Fruit fly (Drosophila melanogaster) whole organism, embryonic: Measurements from ENCODE around the gene Tfb5.

Source experiments
- Abd-B ChIP-seq: fragments of 200-800 bp; sonication (Bioruptor generic); optimal IDR thresholded peaks from 2 replicates; lab custom pipeline; 2018; ENCODE audit warnings: missing biosample characterization, mild to moderate bottlenecking, missing genetic modification characterization, moderate library complexity
- Atf-2 ChIP-seq: fragments of 200-800 bp; sonication (Bioruptor generic); optimal IDR thresholded peaks from 2 replicates; lab custom pipeline; 2016; ENCODE audit warnings: missing biosample characterization, missing genetic modification characterization
- Atf3 ChIP-seq: fragments of 200-800 bp; sonication (Bioruptor generic); optimal IDR thresholded peaks from 3 replicates; lab custom pipeline; 2016; ENCODE audit warnings: missing biosample characterization, missing genetic modification characterization
- CG10321 ChIP-seq: fragments of 200-800 bp; sonication (Bioruptor generic); IDR thresholded peaks from 2 replicates; pipeline ENCODE4 v1.3.6; 2022; ENCODE audit warnings: missing biosample characterization, missing genetic modification characterization
- CG10462 ChIP-seq: fragments of 200-800 bp; sonication (Bioruptor generic); optimal IDR thresholded peaks from 2 replicates; lab custom pipeline; 2016; ENCODE audit warnings: missing biosample characterization, missing genetic modification characterization
- CG10979 ChIP-seq: fragments of 200-800 bp; sonication (Bioruptor generic); optimal IDR thresholded peaks from 2 replicates; lab custom pipeline; 2018; ENCODE audit warnings: missing biosample characterization, mild to moderate bottlenecking, missing genetic modification characterization, moderate library complexity
- CG13624 ChIP-seq: fragments of 200-800 bp; sonication (Bioruptor generic); optimal IDR thresholded peaks from 2 replicates; lab custom pipeline; 2016; ENCODE audit warnings: missing biosample characterization, missing genetic modification characterization
- CG14860 ChIP-seq: fragments of 200-800 bp; sonication (Bioruptor generic); IDR thresholded peaks from 3 replicates; pipeline ENCODE4 v1.3.6; 2022; ENCODE audit warnings: missing biosample characterization, missing genetic modification characterization; ENCODE audit not compliant: partially characterized antibody
- CG15011 ChIP-seq: fragments of 200-800 bp; sonication (Bioruptor generic); optimal IDR thresholded peaks from 3 replicates; lab custom pipeline; 2018; ENCODE audit warnings: missing biosample characterization, mild to moderate bottlenecking, missing genetic modification characterization
- CG1529 ChIP-seq: fragments of 200-800 bp; sonication (Bioruptor generic); optimal IDR thresholded peaks from 3 replicates; lab custom pipeline; 2018; ENCODE audit warnings: missing biosample characterization, missing genetic modification characterization
- CG16863 ChIP-seq: fragments of 200-800 bp; sonication (Bioruptor generic); optimal IDR thresholded peaks from 3 replicates; lab custom pipeline; 2016; ENCODE audit warnings: missing biosample characterization, missing genetic modification characterization
- CG17612 ChIP-seq: fragments of 200-800 bp; sonication (Bioruptor generic); IDR thresholded peaks from 2 replicates; pipeline ENCODE4 v1.3.6; 2022; ENCODE audit warnings: missing biosample characterization, missing genetic modification characterization
- CG2199 ChIP-seq: fragments of 200-800 bp; sonication (Bioruptor generic); IDR thresholded peaks from 3 replicates; pipeline ENCODE4 v1.3.6; 2022; ENCODE audit warnings: missing biosample characterization, missing genetic modification characterization
- CG8089 ChIP-seq: fragments of 200-800 bp; sonication (Bioruptor generic); optimal IDR thresholded peaks from 3 replicates; lab custom pipeline; 2016; ENCODE audit warnings: missing biosample characterization, missing genetic modification characterization
- CG8944 ChIP-seq: fragments of 200-800 bp; sonication (Bioruptor generic); optimal IDR thresholded peaks from 3 replicates; lab custom pipeline; 2016; ENCODE audit warnings: missing biosample characterization, missing genetic modification characterization
- CG9876 ChIP-seq: fragments of 200-800 bp; sonication (Bioruptor generic); optimal IDR thresholded peaks from 2 replicates; lab custom pipeline; 2016; ENCODE audit warnings: missing biosample characterization, missing genetic modification characterization
- CG9932 ChIP-seq: fragments of 200-800 bp; sonication (Bioruptor generic); IDR thresholded peaks from 2 replicates; pipeline ENCODE4 v1.3.6; 2022; ENCODE audit warnings: missing biosample characterization, missing genetic modification characterization
- CrebB ChIP-seq: fragments of 200-800 bp; sonication (Bioruptor generic); optimal IDR thresholded peaks from 3 replicates; lab custom pipeline; 2018; ENCODE audit warnings: missing biosample characterization, mild to moderate bottlenecking, missing genetic modification characterization
- Elba2 ChIP-seq: fragments of 200-800 bp; sonication (Bioruptor generic); optimal IDR thresholded peaks from 3 replicates; lab custom pipeline; 2016; ENCODE audit warnings: missing biosample characterization, missing genetic modification characterization
- Gsc ChIP-seq: fragments of 200-800 bp; sonication (Bioruptor generic); IDR thresholded peaks from 2 replicates; pipeline ENCODE4 v1.3.6; 2022; ENCODE audit warnings: missing biosample characterization, missing genetic modification characterization
- Hey ChIP-seq: fragments of 200-800 bp; sonication (Bioruptor generic); optimal IDR thresholded peaks from 3 replicates; lab custom pipeline; 2018; ENCODE audit warnings: missing biosample characterization, mild to moderate bottlenecking, missing genetic modification characterization
- Oli ChIP-seq: fragments of 200-800 bp; sonication (Bioruptor generic); optimal IDR thresholded peaks from 2 replicates; lab custom pipeline; 2018; ENCODE audit warnings: missing biosample characterization, mild to moderate bottlenecking, missing genetic modification characterization, moderate library complexity
- Poxn ChIP-seq: fragments of 200-800 bp; sonication (Bioruptor generic); IDR thresholded peaks from 2 replicates; pipeline ENCODE4 v1.3.6; 2022; ENCODE audit warnings: missing biosample characterization, missing genetic modification characterization
- Spps ChIP-seq: fragments of 200-800 bp; sonication (Bioruptor generic); optimal IDR thresholded peaks from 2 replicates; lab custom pipeline; 2018; ENCODE audit warnings: missing biosample characterization, mild to moderate bottlenecking, missing genetic modification characterization
- al ChIP-seq: fragments of 200-800 bp; sonication (Bioruptor generic); IDR thresholded peaks from 2 replicates; pipeline ENCODE4 v1.3.6; 2022; ENCODE audit warnings: missing biosample characterization, missing genetic modification characterization
- bcd ChIP-seq: fragments of 200-800 bp; sonication (Bioruptor generic); optimal IDR thresholded peaks from 2 replicates; lab custom pipeline; 2017; ENCODE audit warnings: missing biosample characterization, mild to moderate bottlenecking, missing genetic modification characterization
- bowl ChIP-seq: fragments of 200-800 bp; sonication (Bioruptor generic); IDR thresholded peaks from 2 replicates; pipeline ENCODE4 v1.3.6; 2022; ENCODE audit warnings: missing biosample characterization, missing genetic modification characterization
- danr ChIP-seq: fragments of 200-800 bp; sonication (Bioruptor generic); IDR thresholded peaks from 2 replicates; pipeline ENCODE4 v1.3.6; 2022; ENCODE audit warnings: missing biosample characterization, missing genetic modification characterization
- dati ChIP-seq: fragments of 200-800 bp; sonication (Bioruptor generic); IDR thresholded peaks from 2 replicates; pipeline ENCODE4 v1.3.6; 2022; ENCODE audit warnings: missing biosample characterization, missing genetic modification characterization
- dmrt99B ChIP-seq: fragments of 200-800 bp; sonication (Bioruptor generic); optimal IDR thresholded peaks from 2 replicates; lab custom pipeline; 2018; ENCODE audit warnings: missing biosample characterization, mild to moderate bottlenecking, missing genetic modification characterization, moderate library complexity
- dysf ChIP-seq: fragments of 200-800 bp; sonication (Bioruptor generic); IDR thresholded peaks from 3 replicates; pipeline ENCODE4 v1.3.6; 2022; ENCODE audit warnings: missing biosample characterization, missing genetic modification characterization
- fru ChIP-seq: fragments of >200 bp; optimal IDR thresholded peaks from 2 replicates; lab custom pipeline; 2017
- gfzf ChIP-seq: fragments of 200-800 bp; sonication (Bioruptor generic); optimal IDR thresholded peaks from 2 replicates; lab custom pipeline; 2016; ENCODE audit warnings: missing biosample characterization, mild to moderate bottlenecking, missing genetic modification characterization, moderate library complexity
- gro ChIP-seq: fragments of 200-800 bp; sonication (Bioruptor generic); optimal IDR thresholded peaks from 2 replicates; lab custom pipeline; 2016; ENCODE audit warnings: missing biosample characterization, missing genetic modification characterization
- hbn ChIP-seq: fragments of 200-800 bp; sonication (Bioruptor generic); IDR thresholded peaks from 2 replicates; pipeline ENCODE4 v1.3.6; 2022; ENCODE audit warnings: missing biosample characterization, missing genetic modification characterization; ENCODE audit not compliant: partially characterized antibody
- jing ChIP-seq: fragments of 200-800 bp; sonication (Bioruptor generic); optimal IDR thresholded peaks from 2 replicates; lab custom pipeline; 2018; ENCODE audit warnings: missing biosample characterization, mild to moderate bottlenecking, missing genetic modification characterization
- ken ChIP-seq: fragments of 200-800 bp; sonication (Bioruptor generic); IDR thresholded peaks from 3 replicates; pipeline ENCODE4 v1.3.6; 2022; ENCODE audit warnings: missing biosample characterization, missing genetic modification characterization
- pan ChIP-seq, 4 experiments: fragments of >200 bp in 3 of 4; fragments of 200-800 bp in 1 of 4; sonication (Bioruptor generic) in 1 of 4; optimal IDR thresholded peaks in 3 of 4; IDR thresholded peaks in 1 of 4; 2 replicates each; pipeline versions ENCODE4 v1.3.6 to Lab custom; 2017 to 2022; ENCODE audit warnings: missing biosample characterization in 2 of 4, missing genetic modification characterization in 2 of 4, mixed read lengths in 1 of 4
- pita ChIP-seq: fragments of 200-800 bp; sonication (Bioruptor generic); optimal IDR thresholded peaks from 2 replicates; lab custom pipeline; 2017; ENCODE audit warnings: missing biosample characterization, mild to moderate bottlenecking, missing genetic modification characterization
- repo ChIP-seq: fragments of 200-800 bp; sonication (Bioruptor generic); optimal IDR thresholded peaks from 2 replicates; lab custom pipeline; 2016; ENCODE audit warnings: missing biosample characterization, missing genetic modification characterization
- ro ChIP-seq: fragments of 200-800 bp; sonication (Bioruptor generic); IDR thresholded peaks from 2 replicates; pipeline ENCODE4 v1.3.6; 2022; ENCODE audit warnings: missing biosample characterization, missing genetic modification characterization
- sna ChIP-seq: fragments of 200-800 bp; sonication (Bioruptor generic); IDR thresholded peaks from 2 replicates; pipeline ENCODE4 v1.3.6; 2022; ENCODE audit warnings: missing biosample characterization, missing genetic modification characterization; ENCODE audit not compliant: partially characterized antibody
- sqz ChIP-seq: fragments of 200-800 bp; sonication (Bioruptor generic); optimal IDR thresholded peaks from 3 replicates; lab custom pipeline; 2018; ENCODE audit warnings: missing biosample characterization, mild to moderate bottlenecking, missing genetic modification characterization
- stwl ChIP-seq: fragments of 200-800 bp; sonication (Bioruptor generic); optimal IDR thresholded peaks from 3 replicates; lab custom pipeline; 2018; ENCODE audit warnings: missing biosample characterization, mild to moderate bottlenecking, missing genetic modification characterization, moderate library complexity
- tin ChIP-seq: fragments of 200-800 bp; sonication (Bioruptor generic); optimal IDR thresholded peaks from 3 replicates; lab custom pipeline; 2016; ENCODE audit warnings: missing biosample characterization, missing genetic modification characterization
- vvl ChIP-seq: fragments of 200-800 bp; sonication (Bioruptor generic); IDR thresholded peaks from 2 replicates; pipeline ENCODE4 v1.3.6; 2022; ENCODE audit warnings: missing biosample characterization, missing genetic modification characterization
- zen2 ChIP-seq: fragments of 200-800 bp; sonication (Bioruptor generic); IDR thresholded peaks from 3 replicates; pipeline ENCODE4 v1.3.6; 2022; ENCODE audit warnings: missing biosample characterization, missing genetic modification characterization; ENCODE audit not compliant: partially characterized antibody
- zf30C ChIP-seq: fragments of 200-800 bp; sonication (Bioruptor generic); optimal IDR thresholded peaks from 3 replicates; lab custom pipeline; 2018; ENCODE audit warnings: missing biosample characterization, mild to moderate bottlenecking, missing genetic modification characterization
- zfh1 ChIP-seq: fragments of 200-800 bp; sonication (Bioruptor generic); IDR thresholded peaks from 3 replicates; pipeline ENCODE4 v1.3.6; 2022; ENCODE audit warnings: missing biosample characterization, missing genetic modification characterization

Gene Tfb5

dm6 chr2L:5044892-5045619 is 34.4 kb upstream of the Tfb5 start (continued):
- TF ChIP-seq gfzf (GFP tag; lab: Kevin White, UChicago): no peak
- TF ChIP-seq Poxn: no peak
- peak; percentile 5 for TF ChIP-seq Atf3 (GFP tag; lab: Kevin White, UChicago)
- TF ChIP-seq pita (GFP tag; lab: Kevin White, UChicago): no peak
- no peak for TF ChIP-seq hbn (GFP tag; lab: Robert Waterston, UW)
- TF ChIP-seq Spps (tag; lab: Kevin White, UChicago): no peak
- TF ChIP-seq Elba2 (GFP tag; lab: Kevin White, UChicago): no peak
- 0 out of 2 replicates have a peak, but pooled peaks have one; percentile 45 for TF ChIP-seq bowl (GFP tag; lab: Robert Waterston, UW)
- peak; percentile 54 for TF ChIP-seq CG10979 (tag; lab: Kevin White, UChicago)
- peak; percentile 74 for TF ChIP-seq CG2199
- TF ChIP-seq CG9932 (GFP tag; lab: Robert Waterston, UW): peak; percentile 51
- no peak for TF ChIP-seq zf30C (GFP tag; lab: Kevin White, UChicago)
- peak; percentile 24 for TF ChIP-seq Abd-B (GFP tag; lab: Kevin White, UChicago)
- TF ChIP-seq dmrt99B (tag; lab: Kevin White, UChicago): peak; percentile 77
- peak; percentile 27; the same call in 1 of the 2 replicates for TF ChIP-seq vvl (GFP tag; lab: Robert Waterston, UW)
- no peak for TF ChIP-seq CG10462
- 0 out of 2 replicates have a peak, but pooled peaks have one; percentile 35 for TF ChIP-seq CG10321 (GFP tag; lab: Robert Waterston, UW)
- peak; percentile 21 for TF ChIP-seq CG15011 (GFP tag; lab: Kevin White, UChicago)
- TF ChIP-seq jing (GFP tag; lab: Kevin White, UChicago): no peak
- TF ChIP-seq zfh1 (GFP tag; lab: Robert Waterston, UW): peak; percentile 63; the same call in 2 of the 3 replicates
- TF ChIP-seq danr (GFP tag; lab: Robert Waterston, UW): peak; percentile 11; the same call in 1 of the 2 replicates
- peak; percentile 44; the same call in 1 of the 3 replicates for TF ChIP-seq dysf (GFP tag; lab: Robert Waterston, UW)
- peak; percentile 48 for TF ChIP-seq repo
- no peak for TF ChIP-seq gro (GFP tag; lab: Kevin White, UChicago)
- peak; percentile 56 for TF ChIP-seq tin
- peak; percentile 53 for TF ChIP-seq CG8944 (GFP tag; lab: Kevin White, UChicago)
- TF ChIP-seq CG17612: no peak
- TF ChIP-seq ro (GFP tag; lab: Robert Waterston, UW): no peak; the same call in 1 of the 2 replicates
- peak; percentile 62 for TF ChIP-seq bcd (GFP tag; lab: Kevin White, UChicago)
- TF ChIP-seq CG14860 (GFP tag; lab: Robert Waterston, UW): no peak
- TF ChIP-seq CG16863 (GFP tag; lab: Kevin White, UChicago): peak; percentile 52
- no peak for TF ChIP-seq CrebB (tag; lab: Kevin White, UChicago)
- no peak for TF ChIP-seq stwl
- peak; percentile 66 for TF ChIP-seq Oli (tag; lab: Kevin White, UChicago)
- TF ChIP-seq zen2 (GFP tag; lab: Robert Waterston, UW): no peak
- TF ChIP-seq Atf-2 (GFP tag; lab: Kevin White, UChicago): peak; percentile 13
- no peak for TF ChIP-seq Hey (tag; lab: Kevin White, UChicago)
- peak; percentile 60; the same call in 2 of the 3 replicates for TF ChIP-seq ken (GFP tag; lab: Robert Waterston, UW)
- no peak for TF ChIP-seq fru
- TF ChIP-seq pan (optimal IDR thresholded peaks at IDR 0.05; lab: Kevin White, UChicago): no peak
- TF ChIP-seq pan (GFP tag; optimal IDR thresholded peaks at IDR 0.05 in 1 of 2, IDR thresholded peaks at IDR 0.05 in 1 of 2): peak in 1 of 2 experiments; percentile 47
- peak; percentile 82 for TF ChIP-seq sqz (GFP tag; lab: Kevin White, UChicago)
- TF ChIP-seq dati (GFP tag; lab: Robert Waterston, UW): no peak
- no peak for TF ChIP-seq Gsc (GFP tag; lab: Robert Waterston, UW)
- peak; percentile 10 for TF ChIP-seq CG9876
- TF ChIP-seq al (GFP tag; lab: Robert Waterston, UW): no peak
- TF ChIP-seq sna (GFP tag; lab: Robert Waterston, UW): no peak
- peak; percentile 13 for TF ChIP-seq CG8089 (GFP tag; lab: Kevin White, UChicago)
- TF ChIP-seq CG1529 (GFP tag; lab: Kevin White, UChicago): peak; percentile 1
- TF ChIP-seq CG13624 (GFP tag; lab: Kevin White, UChicago): peak; percentile 45
